Worm (Caenorhabditis elegans) whole organism, L4 larva: ENCODE data around the gene cks-1.

Source experiments
- D1046.2 ChIP-seq: fragments of 200-800 bp; sonication (Bioruptor generic); IDR thresholded peaks from 2 replicates; pipeline ENCODE4 v1.3.6; 2022; ENCODE audit warnings: missing genetic modification characterization, missing compliant biosample characterization
- F10B5.3 ChIP-seq: sonication (generic microtip); optimal IDR thresholded peaks from 2 replicates; lab custom pipeline; 2016; ENCODE audit warnings: mild to moderate bottlenecking, missing genetic modification characterization, missing compliant biosample characterization
- F26F4.8 ChIP-seq: fragments of 200-800 bp; sonication (Bioruptor generic); conservative IDR thresholded peaks from 2 replicates; pipeline ENCODE4 v1.3.6; 2022; ENCODE audit warnings: missing genetic modification characterization, missing compliant biosample characterization
- R02D3.7 ChIP-seq: fragments of 150-350 bp; sonication (generic microtip); optimal IDR thresholded peaks from 3 replicates; lab custom pipeline; 2014; ENCODE audit warnings: missing biosample characterization, missing genetic modification characterization
- T20F7.1 ChIP-seq: fragments of 200-800 bp; sonication (Bioruptor generic); optimal IDR thresholded peaks from 2 replicates; lab custom pipeline; 2018; ENCODE audit warnings: mild to moderate bottlenecking, missing genetic modification characterization, missing compliant biosample characterization
- Y5F2A.4 ChIP-seq: fragments of 200-800 bp; sonication (Bioruptor generic); optimal IDR thresholded peaks from 2 replicates; lab custom pipeline; 2018; ENCODE audit warnings: mild to moderate bottlenecking, missing genetic modification characterization, missing compliant biosample characterization
- ZK337.2 ChIP-seq: fragments of 200-800 bp; sonication (Bioruptor generic); IDR thresholded peaks from 2 replicates; pipeline ENCODE4 v1.3.6; 2022; ENCODE audit warnings: missing genetic modification reagents, missing genetic modification characterization, missing compliant biosample characterization
- aha-1 ChIP-seq: fragments of 150-350 bp; peaks from one replicate; lab custom pipeline; 2014; ENCODE audit warnings: missing biosample characterization, missing genetic modification characterization
- arid-1 ChIP-seq: fragments of 200-800 bp; sonication (Bioruptor generic); conservative IDR thresholded peaks from 2 replicates; pipeline ENCODE4 v1.3.6; 2022; ENCODE audit warnings: missing genetic modification reagents, missing genetic modification characterization, missing compliant biosample characterization
- attf-4 ChIP-seq: sonication (generic microtip); optimal IDR thresholded peaks from 3 replicates; lab custom pipeline; 2017; ENCODE audit warnings: missing biosample characterization, missing genetic modification characterization
- ceh-20 ChIP-seq: fragments of 200-800 bp; sonication (Bioruptor generic); IDR thresholded peaks from 2 replicates; pipeline ENCODE4 v1.3.6; 2022; ENCODE audit warnings: missing genetic modification reagents, missing genetic modification characterization, missing compliant biosample characterization
- ceh-82 ChIP-seq: sonication (generic microtip); optimal IDR thresholded peaks from 2 replicates; lab custom pipeline; 2017; ENCODE audit warnings: missing biosample characterization, missing genetic modification characterization
- ces-1 ChIP-seq: fragments of 150-350 bp; sonication (generic microtip); optimal IDR thresholded peaks from 4 replicates; lab custom pipeline; 2014; ENCODE audit warnings: missing biosample characterization, missing genetic modification reagents, missing genetic modification characterization
- ctbp-1 ChIP-seq: fragments of 200-800 bp; sonication (Bioruptor generic); IDR thresholded peaks from 2 replicates; pipeline ENCODE4 v1.3.6; 2022; ENCODE audit warnings: missing genetic modification reagents, missing genetic modification characterization, missing compliant biosample characterization
- daf-12 ChIP-seq: fragments of 150-350 bp; optimal IDR thresholded peaks from 2 replicates; lab custom pipeline; 2014; ENCODE audit warnings: missing biosample characterization, missing genetic modification reagents, missing genetic modification characterization
- daf-19 ChIP-seq: fragments of 200-800 bp; sonication (Bioruptor generic); conservative IDR thresholded peaks from 2 replicates; pipeline ENCODE4 v1.3.6; 2022; ENCODE audit warnings: missing genetic modification characterization, missing compliant biosample characterization
- dmd-6 ChIP-seq: fragments of 200-800 bp; sonication (Bioruptor generic); IDR thresholded peaks from 2 replicates; pipeline ENCODE4 v1.3.6; 2022; ENCODE audit warnings: missing genetic modification reagents, missing genetic modification characterization, missing compliant biosample characterization
- dmd-9 ChIP-seq: fragments of 200-800 bp; sonication (Bioruptor generic); IDR thresholded peaks from 2 replicates; pipeline ENCODE4 v1.3.6; 2022; ENCODE audit warnings: missing genetic modification reagents, missing genetic modification characterization, missing compliant biosample characterization
- dpl-1 ChIP-seq: fragments of 150-350 bp; optimal IDR thresholded peaks from 2 replicates; lab custom pipeline; 2014; ENCODE audit warnings: missing biosample characterization, missing genetic modification reagents, missing genetic modification characterization
- egl-43 ChIP-seq: fragments of 200-800 bp; sonication (Bioruptor generic); IDR thresholded peaks from 2 replicates; pipeline ENCODE4 v1.3.6; 2022; ENCODE audit warnings: missing genetic modification reagents, missing genetic modification characterization, missing compliant biosample characterization
- fkh-10 ChIP-seq: fragments of 150-350 bp; optimal IDR thresholded peaks from 2 replicates; lab custom pipeline; 2014; ENCODE audit warnings: missing biosample characterization, missing genetic modification reagents, missing genetic modification characterization
- fos-1 ChIP-seq: fragments of 150-350 bp; optimal IDR thresholded peaks from 2 replicates; lab custom pipeline; 2014; ENCODE audit warnings: missing biosample characterization, missing genetic modification characterization
- gei-8 ChIP-seq: fragments of 200-800 bp; sonication (Bioruptor generic); optimal IDR thresholded peaks from 2 replicates; lab custom pipeline; 2018; ENCODE audit warnings: mild to moderate bottlenecking, missing genetic modification characterization, missing compliant biosample characterization
- hlh-30 ChIP-seq: sonication (generic microtip); optimal IDR thresholded peaks from 2 replicates; lab custom pipeline; 2017; ENCODE audit warnings: antibody characterized with exemption, mild to moderate bottlenecking, missing genetic modification characterization, missing compliant biosample characterization; ENCODE audit not compliant: insufficient read depth
- hmg-1.1 ChIP-seq: fragments of 200-800 bp; sonication (Bioruptor generic); IDR thresholded peaks from 2 replicates; pipeline ENCODE4 v1.3.6; 2022; ENCODE audit warnings: missing genetic modification reagents, missing genetic modification characterization, missing compliant biosample characterization
- lim-7 ChIP-seq: fragments of 200-800 bp; sonication (Bioruptor generic); IDR thresholded peaks from 2 replicates; pipeline ENCODE4 v1.3.6; 2022; ENCODE audit warnings: missing genetic modification characterization, missing compliant biosample characterization
- lin-38 ChIP-seq: fragments of 200-800 bp; sonication (Bioruptor generic); IDR thresholded peaks from 2 replicates; pipeline ENCODE4 v1.3.6; 2022; ENCODE audit warnings: missing genetic modification reagents, missing genetic modification characterization, missing compliant biosample characterization
- lin-39 ChIP-seq: fragments of 150-350 bp; optimal IDR thresholded peaks from 2 replicates; lab custom pipeline; 2014; ENCODE audit warnings: missing biosample characterization, missing genetic modification reagents, missing genetic modification characterization
- lsy-2 ChIP-seq, 2 experiments: fragments of 150-350 bp in 1 of 2; sonication (generic microtip) in 1 of 2; optimal IDR thresholded peaks; 2 replicates each; lab custom pipeline; 2014 to 2017; ENCODE audit warnings: missing biosample characterization in 2 of 2, missing genetic modification characterization in 2 of 2
- madf-5 ChIP-seq, 2 experiments: fragments of 200-800 bp; sonication (Bioruptor generic); IDR thresholded peaks; 2 replicates each; pipeline ENCODE4 v1.3.6; 2022; ENCODE audit warnings: missing compliant biosample characterization in 2 of 2, missing genetic modification characterization in 2 of 2
- madf-9 ChIP-seq: fragments of 200-800 bp; sonication (Bioruptor generic); conservative IDR thresholded peaks from 2 replicates; pipeline ENCODE4 v1.3.6; 2022; ENCODE audit warnings: missing genetic modification reagents, missing genetic modification characterization, missing compliant biosample characterization
- mdl-1 ChIP-seq, 2 experiments: fragments of 150-350 bp in 1 of 2; sonication (generic microtip) in 1 of 2; optimal IDR thresholded peaks; 2 replicates each; lab custom pipeline; 2014 to 2017; ENCODE audit warnings: missing biosample characterization in 2 of 2, missing genetic modification characterization in 2 of 2
- mdt-29 ChIP-seq: fragments of 200-800 bp; sonication (Bioruptor generic); IDR thresholded peaks from 2 replicates; pipeline ENCODE4 v1.3.6; 2022; ENCODE audit warnings: missing genetic modification reagents, missing genetic modification characterization, missing compliant biosample characterization
- mxl-3 ChIP-seq: fragments of 200-800 bp; sonication (Bioruptor generic); optimal IDR thresholded peaks from 2 replicates; lab custom pipeline; 2018; ENCODE audit warnings: mild to moderate bottlenecking, missing genetic modification characterization, missing compliant biosample characterization
- nhr-102 ChIP-seq: sonication (generic microtip); optimal IDR thresholded peaks from 2 replicates; lab custom pipeline; 2016; ENCODE audit warnings: mild to moderate bottlenecking, missing genetic modification characterization, moderate library complexity, missing compliant biosample characterization
- nhr-11 ChIP-seq: fragments of 150-350 bp; optimal IDR thresholded peaks from 2 replicates; lab custom pipeline; 2014; ENCODE audit warnings: missing biosample characterization, missing genetic modification characterization
- nhr-237 ChIP-seq: sonication (generic microtip); optimal IDR thresholded peaks from 2 replicates; lab custom pipeline; 2017; ENCODE audit warnings: missing biosample characterization, missing genetic modification characterization
- nhr-25 ChIP-seq: sonication (generic microtip); optimal IDR thresholded peaks from 2 replicates; lab custom pipeline; 2017; ENCODE audit warnings: missing genetic modification characterization, mild to moderate bottlenecking, missing compliant biosample characterization, antibody characterized with exemption, moderate library complexity, borderline replicate concordance; ENCODE audit not compliant: insufficient read depth
- nhr-28 ChIP-seq: fragments of 150-350 bp; optimal IDR thresholded peaks from 2 replicates; lab custom pipeline; 2014; ENCODE audit warnings: missing biosample characterization, missing genetic modification characterization
- nhr-42 ChIP-seq: fragments of 200-800 bp; sonication (Bioruptor generic); IDR thresholded peaks from 2 replicates; pipeline ENCODE4 v1.3.6; 2022; ENCODE audit warnings: missing genetic modification characterization, missing compliant biosample characterization
- nhr-48 ChIP-seq: sonication (generic microtip); optimal IDR thresholded peaks from 2 replicates; lab custom pipeline; 2016; ENCODE audit warnings: mild to moderate bottlenecking, missing genetic modification characterization, missing compliant biosample characterization
- nhr-76 ChIP-seq: fragments of 150-350 bp; optimal IDR thresholded peaks from 2 replicates; lab custom pipeline; 2014; ENCODE audit warnings: missing biosample characterization, missing genetic modification characterization
- pha-4 ChIP-seq, 2 experiments: fragments of 150-350 bp in 1 of 2; fragments of 200-800 bp in 1 of 2; sonication (Bioruptor generic) in 1 of 2; IDR thresholded peaks in 1 of 2; optimal IDR thresholded peaks in 1 of 2; 2 replicates each; pipeline versions ENCODE4 v1.3.6 to Lab custom; 2014 to 2022; ENCODE audit warnings: missing genetic modification characterization in 2 of 2, missing genetic modification reagents in 2 of 2, missing biosample characterization in 1 of 2, missing compliant biosample characterization in 1 of 2
- rbr-2 ChIP-seq: sonication (generic microtip); optimal IDR thresholded peaks from 2 replicates; lab custom pipeline; 2016; ENCODE audit warnings: missing genotype, missing genetic modification characterization, missing compliant biosample characterization
- sdz-12 ChIP-seq: fragments of 200-800 bp; sonication (Bioruptor generic); optimal IDR thresholded peaks from 2 replicates; lab custom pipeline; 2018; ENCODE audit warnings: mild to moderate bottlenecking, missing genetic modification characterization, missing compliant biosample characterization
- skn-1 ChIP-seq: fragments of 150-350 bp; optimal IDR thresholded peaks from 2 replicates; lab custom pipeline; 2014; ENCODE audit warnings: missing biosample characterization, missing genetic modification characterization
- snpc-1.2 ChIP-seq: fragments of 200-800 bp; sonication (Bioruptor generic); IDR thresholded peaks from 2 replicates; pipeline ENCODE4 v1.3.6; 2022; ENCODE audit warnings: missing genetic modification reagents, missing genetic modification characterization, missing compliant biosample characterization
- snpc-4 ChIP-seq: fragments of 150-350 bp; optimal IDR thresholded peaks from 2 replicates; lab custom pipeline; 2014; ENCODE audit warnings: missing biosample characterization, missing genetic modification characterization
- tag-97 ChIP-seq: fragments of 200-800 bp; sonication (Bioruptor generic); IDR thresholded peaks from 2 replicates; pipeline ENCODE4 v1.3.6; 2022; ENCODE audit warnings: missing genetic modification characterization, missing compliant biosample characterization
- zag-1 ChIP-seq: fragments of 150-350 bp; optimal IDR thresholded peaks from 2 replicates; lab custom pipeline; 2014; ENCODE audit warnings: missing biosample characterization, missing genetic modification characterization
- zfp-2 ChIP-seq: sonication (generic microtip); optimal IDR thresholded peaks from 2 replicates; lab custom pipeline; 2016; ENCODE audit warnings: mild to moderate bottlenecking, missing genetic modification characterization, missing compliant biosample characterization
- ztf-11 ChIP-seq: fragments of 150-350 bp; optimal IDR thresholded peaks from 2 replicates; lab custom pipeline; 2014; ENCODE audit warnings: missing biosample characterization, missing genetic modification characterization

cks-1 gene

DNA sequence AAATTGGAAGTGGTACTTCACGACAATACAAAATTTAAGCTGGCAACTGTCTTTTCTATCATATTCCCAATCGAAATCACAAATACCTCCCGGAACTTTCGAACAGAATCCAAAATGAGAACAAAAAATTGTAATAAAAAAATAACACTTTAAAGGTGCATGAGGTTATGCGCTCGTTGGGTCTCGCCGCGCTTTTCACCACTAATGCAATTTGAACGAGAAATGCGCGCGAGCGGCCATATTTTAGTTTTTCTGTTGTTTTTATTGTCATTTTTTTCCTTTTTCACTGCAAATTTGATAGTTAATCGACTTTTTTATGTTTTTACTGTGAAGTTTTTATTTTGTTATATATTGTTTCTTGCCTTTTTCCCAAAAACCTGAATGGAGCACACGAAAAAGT lies 2.7 kb upstream of the cks-1 start, which contains the start of gene mes-6 (continued):
- TF ChIP-seq F10B5.3 (no peak), lin-38 (GFP tag; lab: Robert Waterston, UW) (peak; percentile 44), skn-1 (tag; lab: Kevin White, UChicago) (no peak), ctbp-1 (GFP tag; lab: Robert Waterston, UW) (no peak), F26F4.8 (GFP tag; lab: Robert Waterston, UW) (no peak), mxl-3 (GFP tag; lab: Kevin White, UChicago) (no peak), dpl-1 (peak; percentile 84), rbr-2 (tag; lab: Kevin White, UChicago) (no peak), hmg-1.1 (GFP tag; lab: Robert Waterston, UW) (0 out of 2 replicates have a peak, but pooled peaks have one; percentile 12), nhr-25 (tag; lab: Kevin White, UChicago) (no peak), fkh-10 (GFP tag; lab: Kevin White, UChicago) (peak; percentile 20), nhr-11 (no peak), madf-9 (GFP tag; lab: Robert Waterston, UW) (no peak), nhr-237 (tag; lab: Kevin White, UChicago) (no peak), pha-4 (GFP tag; IDR thresholded peaks at IDR 0.05; lab: Robert Waterston, UW) (no peak), pha-4 (tag; optimal IDR thresholded peaks at IDR 0.05; lab: Kevin White, UChicago) (no peak), snpc-1.2 (GFP tag; lab: Robert Waterston, UW) (no peak), dmd-6 (GFP tag; lab: Robert Waterston, UW) (no peak), attf-4 (tag; lab: Kevin White, UChicago) (no peak), daf-19 (GFP tag; lab: Robert Waterston, UW) (no peak), ceh-82 (tag; lab: Kevin White, UChicago) (no peak), nhr-28 (tag; lab: Kevin White, UChicago) (no peak), egl-43 (GFP tag; lab: Robert Waterston, UW) (no peak), ces-1 (peak; percentile 58), aha-1 (tag; lab: Kevin White, UChicago) (peak; percentile 20), zag-1 (tag; lab: Kevin White, UChicago) (no peak), mdl-1 (tag; optimal IDR thresholded peaks at IDR 0.05; lab: Kevin White, UChicago) (no peak), tag-97 (GFP tag; lab: Robert Waterston, UW) (no peak), Y5F2A.4 (GFP tag; lab: Kevin White, UChicago) (no peak), nhr-76 (no peak), R02D3.7 (tag; lab: Kevin White, UChicago) (no peak), daf-12 (no peak), zfp-2 (no peak), lin-39 (tag; lab: Kevin White, UChicago) (no peak), snpc-4 (no peak), T20F7.1 (GFP tag; lab: Kevin White, UChicago) (no peak), fos-1 (tag; lab: Kevin White, UChicago) (no peak), nhr-48 (no peak), sdz-12 (GFP tag; lab: Kevin White, UChicago) (no peak), ceh-20 (no peak), hlh-30 (tag; lab: Kevin White, UChicago) (peak; percentile 57), dmd-9 (GFP tag; lab: Robert Waterston, UW) (no peak), ZK337.2 (GFP tag; lab: Robert Waterston, UW) (no peak), D1046.2 (GFP tag; lab: Robert Waterston, UW) (no peak), arid-1 (GFP tag; lab: Robert Waterston, UW) (no peak), madf-5 (GFP tag; IDR thresholded peaks at IDR 0.05; lab: Robert Waterston, UW) (no peak), gei-8 (GFP tag; lab: Kevin White, UChicago) (no peak), lsy-2 (tag; optimal IDR thresholded peaks at IDR 0.05; lab: Kevin White, UChicago) (peak in 1 of 2 experiments; percentile 78), nhr-102 (tag; lab: Kevin White, UChicago) (no peak), ztf-11 (tag; lab: Kevin White, UChicago) (no peak), mdt-29 (GFP tag; lab: Robert Waterston, UW) (no peak), nhr-42 (GFP tag; lab: Robert Waterston, UW) (no peak), lim-7 (GFP tag; lab: Robert Waterston, UW) (no peak)
